Fruit fly (Drosophila melanogaster) whole organism, embryonic: ENCODE results near the gene H2.0.

Source experiments
- B-H2 ChIP-seq: fragments of 200-800 bp; sonication (Bioruptor generic); optimal IDR thresholded peaks from 2 replicates; lab custom pipeline; 2018; ENCODE audit warnings: missing biosample characterization, mild to moderate bottlenecking, missing genetic modification characterization
- Bgb ChIP-seq: fragments of 200-800 bp; sonication (Bioruptor generic); IDR thresholded peaks from 2 replicates; pipeline ENCODE4 v1.3.6; 2022; ENCODE audit warnings: missing biosample characterization, missing genetic modification characterization; ENCODE audit not compliant: partially characterized antibody
- CG1024 ChIP-seq: fragments of 200-800 bp; sonication (Bioruptor generic); IDR thresholded peaks from 2 replicates; pipeline ENCODE4 v1.3.6; 2022; ENCODE audit warnings: missing biosample characterization, missing genetic modification characterization
- CG10654 ChIP-seq: fragments of 200-800 bp; sonication (Bioruptor generic); optimal IDR thresholded peaks from 2 replicates; lab custom pipeline; 2016; ENCODE audit warnings: missing biosample characterization, missing genetic modification characterization
- CG11398 ChIP-seq: fragments of 200-800 bp; sonication (Bioruptor generic); optimal IDR thresholded peaks from 2 replicates; lab custom pipeline; 2016; ENCODE audit warnings: missing biosample characterization, missing genetic modification characterization
- CG11504 ChIP-seq: fragments of 200-800 bp; sonication (Bioruptor generic); optimal IDR thresholded peaks from 3 replicates; lab custom pipeline; 2019; ENCODE audit warnings: missing biosample characterization, mild to moderate bottlenecking, missing genetic modification characterization, moderate library complexity
- CG11723 ChIP-seq: fragments of 200-800 bp; sonication (Bioruptor generic); optimal IDR thresholded peaks from 2 replicates; lab custom pipeline; 2017; ENCODE audit warnings: missing biosample characterization, mild to moderate bottlenecking, missing genetic modification characterization
- CG13123 ChIP-seq: fragments of 200-800 bp; sonication (Bioruptor generic); optimal IDR thresholded peaks from 2 replicates; lab custom pipeline; 2016; ENCODE audit warnings: missing biosample characterization, missing genetic modification characterization
- CG16815 ChIP-seq: fragments of 200-800 bp; sonication (Bioruptor generic); optimal IDR thresholded peaks from 3 replicates; lab custom pipeline; 2017; ENCODE audit warnings: missing biosample characterization, mild to moderate bottlenecking, missing genetic modification characterization
- CG16863 ChIP-seq: fragments of 200-800 bp; sonication (Bioruptor generic); optimal IDR thresholded peaks from 3 replicates; lab custom pipeline; 2016; ENCODE audit warnings: missing biosample characterization, missing genetic modification characterization
- CG17186 ChIP-seq: fragments of 200-800 bp; sonication (Bioruptor generic); optimal IDR thresholded peaks from 3 replicates; lab custom pipeline; 2017; ENCODE audit warnings: missing biosample characterization, missing genetic modification reagents, missing genetic modification characterization
- CG17328 ChIP-seq: fragments of 200-800 bp; sonication (Bioruptor generic); IDR thresholded peaks from 2 replicates; pipeline ENCODE4 v1.3.6; 2022; ENCODE audit warnings: missing biosample characterization, missing genetic modification characterization
- CG1832 ChIP-seq: fragments of 200-800 bp; sonication (Bioruptor generic); optimal IDR thresholded peaks from 2 replicates; lab custom pipeline; 2017; ENCODE audit warnings: missing biosample characterization, mild to moderate bottlenecking, missing genetic modification characterization, inconsistent platforms
- CG3065 ChIP-seq: fragments of 200-800 bp; sonication (Bioruptor generic); optimal IDR thresholded peaks from 2 replicates; lab custom pipeline; 2016; ENCODE audit warnings: missing biosample characterization, missing genetic modification characterization
- CG33557 ChIP-seq: fragments of 200-800 bp; sonication (Bioruptor generic); optimal IDR thresholded peaks from 2 replicates; lab custom pipeline; 2019; ENCODE audit warnings: missing biosample characterization, mild to moderate bottlenecking, missing genetic modification characterization, moderate library complexity
- CG43689 ChIP-seq: fragments of 200-800 bp; sonication (Bioruptor generic); IDR thresholded peaks from 2 replicates; pipeline ENCODE4 v1.3.6; 2022; ENCODE audit warnings: missing biosample characterization, missing genetic modification characterization
- CG5245 ChIP-seq: fragments of 200-800 bp; sonication (Bioruptor generic); optimal IDR thresholded peaks from 3 replicates; lab custom pipeline; 2016; ENCODE audit warnings: missing biosample characterization, missing genetic modification characterization
- CG6654 ChIP-seq: fragments of 200-800 bp; sonication (Bioruptor generic); optimal IDR thresholded peaks from 2 replicates; lab custom pipeline; 2017; ENCODE audit warnings: missing biosample characterization, mild to moderate bottlenecking, missing genetic modification characterization
- CG6854 ChIP-seq: fragments of 200-800 bp; sonication (Bioruptor generic); optimal IDR thresholded peaks from 3 replicates; lab custom pipeline; 2017; ENCODE audit warnings: missing biosample characterization, mild to moderate bottlenecking, missing genetic modification characterization
- CG7372 ChIP-seq: fragments of 200-800 bp; sonication (Bioruptor generic); IDR thresholded peaks from 2 replicates; pipeline ENCODE4 v1.3.6; 2022; ENCODE audit warnings: missing biosample characterization, missing genetic modification characterization
- CG7556 ChIP-seq: fragments of 200-800 bp; sonication (Bioruptor generic); optimal IDR thresholded peaks from 2 replicates; lab custom pipeline; 2017; ENCODE audit warnings: missing biosample characterization, mild to moderate bottlenecking, missing genetic modification characterization
- CG7928 ChIP-seq: fragments of 200-800 bp; sonication (Bioruptor generic); optimal IDR thresholded peaks from 2 replicates; lab custom pipeline; 2017; ENCODE audit warnings: missing biosample characterization, mild to moderate bottlenecking, missing genetic modification characterization
- CG8765 ChIP-seq: fragments of 200-800 bp; sonication (Bioruptor generic); IDR thresholded peaks from 2 replicates; pipeline ENCODE4 v1.3.6; 2022; ENCODE audit warnings: missing biosample characterization, missing genetic modification characterization
- Deaf1 ChIP-seq: fragments of 200-800 bp; optimal IDR thresholded peaks from 3 replicates; lab custom pipeline; 2019; ENCODE audit warnings: missing biosample characterization, mild to moderate bottlenecking, missing genetic modification characterization, moderate library complexity
- Hmx ChIP-seq: fragments of 200-800 bp; sonication (Bioruptor generic); optimal IDR thresholded peaks from 2 replicates; lab custom pipeline; 2016; ENCODE audit warnings: missing biosample characterization, missing genetic modification characterization
- Jarid2 ChIP-seq: fragments of 200-800 bp; sonication (Bioruptor generic); optimal IDR thresholded peaks from 3 replicates; lab custom pipeline; 2017; ENCODE audit warnings: mild to moderate bottlenecking, missing biosample characterization, missing genetic modification reagents, missing genetic modification characterization
- Lpt ChIP-seq: fragments of >200 bp; optimal IDR thresholded peaks from 2 replicates; lab custom pipeline; 2018; ENCODE audit warnings: missing biosample characterization, missing genetic modification characterization
- NK7.1 ChIP-seq: fragments of 200-800 bp; sonication (Bioruptor generic); optimal IDR thresholded peaks from 3 replicates; lab custom pipeline; 2016; ENCODE audit warnings: missing biosample characterization, missing genetic modification characterization
- Sin3A ChIP-seq: fragments of >200 bp; optimal IDR thresholded peaks from 2 replicates; lab custom pipeline; 2018
- Sox100B ChIP-seq: fragments of 200-800 bp; sonication (Bioruptor generic); optimal IDR thresholded peaks from 3 replicates; lab custom pipeline; 2018; ENCODE audit warnings: missing biosample characterization, mild to moderate bottlenecking, missing genetic modification characterization
- bbx ChIP-seq: fragments of 200-800 bp; sonication (Bioruptor generic); IDR thresholded peaks from 2 replicates; pipeline ENCODE4 v1.3.6; 2022; ENCODE audit warnings: missing biosample characterization, missing genetic modification characterization; ENCODE audit not compliant: partially characterized antibody
- chif ChIP-seq, 2 experiments: fragments of 200-800 bp; sonication (Bioruptor generic); optimal IDR thresholded peaks; 3 replicates each; lab custom pipeline; 2016; ENCODE audit warnings: missing biosample characterization in 2 of 2, missing genetic modification characterization in 2 of 2
- ewg ChIP-seq: fragments of 200-800 bp; sonication (Bioruptor generic); optimal IDR thresholded peaks from 3 replicates; lab custom pipeline; 2017; ENCODE audit warnings: mild to moderate bottlenecking, missing biosample characterization, missing genetic modification reagents, missing genetic modification characterization
- exex ChIP-seq: fragments of 200-800 bp; sonication (Bioruptor generic); optimal IDR thresholded peaks from 4 replicates; lab custom pipeline; 2018; ENCODE audit warnings: missing biosample characterization, mild to moderate bottlenecking, missing genetic modification characterization, moderate library complexity
- fd3F ChIP-seq: fragments of 200-800 bp; sonication (Bioruptor generic); optimal IDR thresholded peaks from 2 replicates; lab custom pipeline; 2018; ENCODE audit warnings: missing biosample characterization, mild to moderate bottlenecking, missing genetic modification characterization, moderate library complexity
- fru ChIP-seq: fragments of >200 bp; optimal IDR thresholded peaks from 2 replicates; lab custom pipeline; 2017
- grau ChIP-seq: fragments of 200-800 bp; optimal IDR thresholded peaks from 3 replicates; lab custom pipeline; 2019; ENCODE audit warnings: missing biosample characterization, mild to moderate bottlenecking, missing genetic modification characterization, moderate library complexity
- grn ChIP-seq: fragments of 200-800 bp; sonication (Bioruptor generic); optimal IDR thresholded peaks from 3 replicates; lab custom pipeline; 2017; ENCODE audit warnings: missing biosample characterization, missing genetic modification characterization
- gro ChIP-seq: fragments of 200-800 bp; sonication (Bioruptor generic); optimal IDR thresholded peaks from 2 replicates; lab custom pipeline; 2016; ENCODE audit warnings: missing biosample characterization, missing genetic modification characterization
- insv ChIP-seq, 2 experiments: fragments of 200-800 bp; sonication (Bioruptor generic); optimal IDR thresholded peaks; 3 replicates each; lab custom pipeline; 2016 to 2018; ENCODE audit warnings: missing biosample characterization in 2 of 2, missing genetic modification characterization in 2 of 2
- jing ChIP-seq: fragments of 200-800 bp; sonication (Bioruptor generic); optimal IDR thresholded peaks from 2 replicates; lab custom pipeline; 2018; ENCODE audit warnings: missing biosample characterization, mild to moderate bottlenecking, missing genetic modification characterization
- klu ChIP-seq: fragments of 200-800 bp; sonication (Bioruptor generic); IDR thresholded peaks from 2 replicates; pipeline ENCODE4 v1.3.6; 2022; ENCODE audit warnings: missing biosample characterization, missing genetic modification characterization
- pfk ChIP-seq: fragments of 200-800 bp; sonication (Bioruptor generic); optimal IDR thresholded peaks from 2 replicates; lab custom pipeline; 2018; ENCODE audit warnings: missing biosample characterization, mild to moderate bottlenecking, missing genetic modification characterization, moderate library complexity
- ranshi ChIP-seq: fragments of 200-800 bp; sonication (Bioruptor generic); IDR thresholded peaks from 2 replicates; pipeline ENCODE4 v1.3.6; 2022; ENCODE audit warnings: missing biosample characterization, missing genetic modification characterization
- sqz ChIP-seq: fragments of 200-800 bp; sonication (Bioruptor generic); optimal IDR thresholded peaks from 3 replicates; lab custom pipeline; 2018; ENCODE audit warnings: missing biosample characterization, mild to moderate bottlenecking, missing genetic modification characterization
- sug ChIP-seq: fragments of 200-800 bp; optimal IDR thresholded peaks from 2 replicates; lab custom pipeline; 2019; ENCODE audit warnings: missing biosample characterization, mild to moderate bottlenecking, missing genetic modification characterization, moderate library complexity
- ttk ChIP-seq: fragments of 200-800 bp; sonication (Bioruptor generic); IDR thresholded peaks from 2 replicates; pipeline ENCODE4 v2.1.2; 2022; ENCODE audit warnings: missing biosample characterization, missing genetic modification characterization
- twi ChIP-seq: fragments of 200-800 bp; optimal IDR thresholded peaks from 2 replicates; lab custom pipeline; 2019; ENCODE audit warnings: missing biosample characterization, mild to moderate bottlenecking, missing genetic modification characterization, moderate library complexity
- unc-4 ChIP-seq: fragments of 200-800 bp; sonication (Bioruptor generic); IDR thresholded peaks from 2 replicates; pipeline ENCODE4 v1.3.6; 2022; ENCODE audit warnings: missing biosample characterization, missing genetic modification characterization; ENCODE audit not compliant: partially characterized antibody
- wek ChIP-seq: fragments of 200-800 bp; sonication (Bioruptor generic); optimal IDR thresholded peaks from 3 replicates; lab custom pipeline; 2018; ENCODE audit warnings: missing biosample characterization, mild to moderate bottlenecking, missing genetic modification characterization, moderate library complexity
- zen2 ChIP-seq: fragments of 200-800 bp; sonication (Bioruptor generic); IDR thresholded peaks from 3 replicates; pipeline ENCODE4 v1.3.6; 2022; ENCODE audit warnings: missing biosample characterization, missing genetic modification characterization; ENCODE audit not compliant: partially characterized antibody

H2.0 gene

dm6 chr2L:5982334-5982987 is 36.7 kb downstream of the H2.0 start (continued):
- TF ChIP-seq grau (tag; lab: Kevin White, UChicago) = peak; percentile 42
- TF ChIP-seq unc-4 (GFP tag; lab: Robert Waterston, UW) = no peak
- no peak for TF ChIP-seq CG43689 (GFP tag; lab: Robert Waterston, UW)
- no peak for TF ChIP-seq CG10654 (GFP tag; lab: Kevin White, UChicago)
- TF ChIP-seq Sin3A (lab: Kevin White, UChicago) = no peak
- TF ChIP-seq ttk (GFP tag; lab: Robert Waterston, UW) = no peak
- TF ChIP-seq CG6854 (GFP tag; lab: Kevin White, UChicago) = peak; percentile 2
- peak; percentile 15 for TF ChIP-seq twi (tag; lab: Kevin White, UChicago)
- TF ChIP-seq CG5245 (GFP tag; lab: Kevin White, UChicago) = no peak
- no peak for TF ChIP-seq Bgb (GFP tag; lab: Robert Waterston, UW)
- TF ChIP-seq CG7372 (GFP tag; lab: Robert Waterston, UW) = no peak
- TF ChIP-seq jing (GFP tag; lab: Kevin White, UChicago) = no peak
- TF ChIP-seq gro (GFP tag; lab: Kevin White, UChicago) = peak; percentile 12
- no peak for TF ChIP-seq CG11398 (GFP tag; lab: Kevin White, UChicago)
- peak; percentile 75 for TF ChIP-seq sug (tag; lab: Kevin White, UChicago)
- no peak for TF ChIP-seq CG16815 (GFP tag; lab: Kevin White, UChicago)
- TF ChIP-seq B-H2 (GFP tag; lab: Kevin White, UChicago) = peak; percentile 54
- no peak for TF ChIP-seq CG16863
- no peak for TF ChIP-seq ranshi (GFP tag; lab: Robert Waterston, UW)
- TF ChIP-seq CG17186 (GFP tag; lab: Kevin White, UChicago) = peak; percentile 16
- TF ChIP-seq CG6654 (GFP tag; lab: Kevin White, UChicago) = no peak
- no peak for TF ChIP-seq CG17328 (GFP tag; lab: Robert Waterston, UW)
- TF ChIP-seq CG3065 = no peak
- TF ChIP-seq fd3F (GFP tag; lab: Kevin White, UChicago) = no peak
- TF ChIP-seq pfk = peak; percentile 34
- peak; percentile 72 for TF ChIP-seq Deaf1 (tag; lab: Kevin White, UChicago)
- peak; percentile 4 for TF ChIP-seq exex (tag; lab: Kevin White, UChicago)
- peak in 1 of 2 experiments; percentile 14 for TF ChIP-seq chif (GFP tag; optimal IDR thresholded peaks at IDR 0.05; lab: Kevin White, UChicago)
- no peak for TF ChIP-seq fru (lab: Kevin White, UChicago)
- no peak for TF ChIP-seq CG13123 (GFP tag; lab: Kevin White, UChicago)
- peak; percentile 40 for TF ChIP-seq ewg (GFP tag; lab: Kevin White, UChicago)
- peak; percentile 45 for TF ChIP-seq CG11723 (GFP tag; lab: Kevin White, UChicago)
- peak; percentile 96 for TF ChIP-seq CG1832 (GFP tag; lab: Kevin White, UChicago)
- no peak for TF ChIP-seq CG8765 (GFP tag; lab: Robert Waterston, UW)
- TF ChIP-seq Jarid2 (GFP tag; lab: Kevin White, UChicago) = peak; percentile 45
- no peak for TF ChIP-seq CG1024
- no peak for TF ChIP-seq bbx (GFP tag; lab: Robert Waterston, UW)
- no peak for TF ChIP-seq Hmx (GFP tag; lab: Kevin White, UChicago)
- peak; percentile 36 for TF ChIP-seq grn (GFP tag; lab: Kevin White, UChicago)
- peak; percentile 38 for TF ChIP-seq CG33557 (GFP tag; lab: Kevin White, UChicago)
- peak; percentile 33 for TF ChIP-seq NK7.1 (GFP tag; lab: Kevin White, UChicago)
- peak; percentile 7 for TF ChIP-seq Sox100B (GFP tag; lab: Kevin White, UChicago)
- peak in 1 of 2 experiments; percentile 62 for TF ChIP-seq insv (GFP tag; optimal IDR thresholded peaks at IDR 0.05; lab: Kevin White, UChicago)
- no peak for TF ChIP-seq klu (GFP tag; lab: Robert Waterston, UW)
- TF ChIP-seq wek (GFP tag; lab: Kevin White, UChicago) = peak; percentile 24
- peak; percentile 8 for TF ChIP-seq sqz (GFP tag; lab: Kevin White, UChicago)
- TF ChIP-seq CG7556 (GFP tag; lab: Kevin White, UChicago) = peak; percentile 12
- TF ChIP-seq CG11504 (tag; lab: Kevin White, UChicago) = peak; percentile 33
- no peak for TF ChIP-seq zen2
- no peak for TF ChIP-seq Lpt (GFP tag; lab: Kevin White, UChicago)
- peak; percentile 20 for TF ChIP-seq CG7928 (GFP tag; lab: Kevin White, UChicago)
